Fruit fly (Drosophila melanogaster): ENCODE measurements around the gene CheB38b.

Gene CheB38b

dm6 chr2L:20849000-20849399 lies 31.9 kb upstream of the CheB38b start, which contains the start of gene CG14402:
Gene CG14402 (plus strand): TSS chr2L:20849300.
- TF ChIP-seq CG14655 (GFP tag; optimal IDR thresholded peaks at IDR 0.05) (no peak), EcR (GFP tag; optimal IDR thresholded peaks at IDR 0.05) (no peak), CG32121 (GFP tag; IDR thresholded peaks at IDR 0.05) (no peak), fd96Ca (GFP tag; IDR thresholded peaks at IDR 0.05) (no peak), CG8301 (tag; optimal IDR thresholded peaks at IDR 0.05) (no peak), CG12605 (GFP tag; IDR thresholded peaks at IDR 0.05) (no peak), Pif1B (GFP tag; optimal IDR thresholded peaks at IDR 0.05) (no peak), CG17806 (tag; optimal IDR thresholded peaks at IDR 0.05) (no peak), CG10348 (GFP tag; IDR thresholded peaks at IDR 0.05) (no peak), D1 (tag; optimal IDR thresholded peaks at IDR 0.05) (no peak), Pif1A (GFP tag; optimal IDR thresholded peaks at IDR 0.05) (no peak), CG15710 (tag; optimal IDR thresholded peaks at IDR 0.05) (no peak), rn (GFP tag; IDR thresholded peaks at IDR 0.05) (no peak), gl (tag; optimal IDR thresholded peaks at IDR 0.05) (no peak), Ets98B (GFP tag; IDR thresholded peaks at IDR 0.05) (no peak), CG13204 (GFP tag; optimal IDR thresholded peaks at IDR 0.05) (no peak), CG8159 (tag; optimal IDR thresholded peaks at IDR 0.05) (no peak), CG34367 (tag; optimal IDR thresholded peaks at IDR 0.05) (no peak)

- TF ChIP-seq D1 (tag; optimal IDR thresholded peaks at IDR 0.05) (no peak), Ets98B (GFP tag; IDR thresholded peaks at IDR 0.05) (peak; percentile 53; the same call in 1 of the 2 replicates), gl (tag; optimal IDR thresholded peaks at IDR 0.05) (no peak), CG4496 (GFP tag; IDR thresholded peaks at IDR 0.05) (peak; percentile 61; the same call in 1 of the 3 replicates), CG32121 (GFP tag; IDR thresholded peaks at IDR 0.05) (peak; percentile 66), CG12605 (GFP tag; IDR thresholded peaks at IDR 0.05) (no peak), CG8301 (tag; optimal IDR thresholded peaks at IDR 0.05) (peak; percentile 49), CG14655 (GFP tag; optimal IDR thresholded peaks at IDR 0.05) (peak; percentile 44), CG10348 (GFP tag; IDR thresholded peaks at IDR 0.05) (no peak)
These were observed 27.3 kb upstream of the CheB38b start for dm6 chr2L:20844381-20844780.

DNA sequence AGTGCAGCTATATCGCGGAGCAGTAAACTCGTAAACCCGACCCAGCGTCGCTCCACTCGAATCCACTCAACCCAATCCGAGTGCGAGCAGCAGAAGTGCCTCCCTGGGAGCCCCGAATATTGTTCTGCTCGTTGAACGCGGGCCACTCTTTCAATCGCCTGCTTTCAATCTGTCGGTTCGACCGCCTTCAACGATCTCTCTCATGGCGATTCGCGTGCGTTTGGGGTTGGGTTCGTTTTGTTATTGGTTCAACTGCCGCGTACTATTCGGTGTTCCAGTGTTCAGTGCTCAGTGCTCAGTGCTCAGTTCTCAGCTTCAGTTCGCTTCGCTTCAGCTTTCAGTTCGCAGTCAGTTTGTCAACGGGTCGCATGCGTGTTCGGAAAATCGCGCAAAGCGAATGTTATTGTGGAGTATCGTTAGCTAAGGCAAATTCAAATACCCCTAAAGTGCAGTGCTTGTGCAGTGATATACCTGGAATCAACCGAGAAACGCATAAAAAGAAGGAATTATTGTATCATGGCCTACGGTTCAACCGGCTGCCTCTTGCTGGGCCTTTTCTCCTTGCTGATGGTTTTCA lies 23.5 kb upstream of the CheB38b start, which contains the start of gene CG31676:
TSS of gene CG31676 (plus strand) at position 289 of the 577 bp plus-strand sequence.
- TF ChIP-seq gl (tag; optimal IDR thresholded peaks at IDR 0.05) = no peak
- no peak for TF ChIP-seq CG8301 (tag; optimal IDR thresholded peaks at IDR 0.05)
- no peak for TF ChIP-seq CG9948 (tag; optimal IDR thresholded peaks at IDR 0.05)
- no peak for TF ChIP-seq Snoo (tag; optimal IDR thresholded peaks at IDR 0.05)
- no peak for TF ChIP-seq Pif1B (GFP tag; optimal IDR thresholded peaks at IDR 0.05)
- TF ChIP-seq CG10348 (GFP tag; IDR thresholded peaks at IDR 0.05) = no peak
- no peak for TF ChIP-seq Pif1A (GFP tag; optimal IDR thresholded peaks at IDR 0.05)
- no peak for TF ChIP-seq CG15710 (tag; optimal IDR thresholded peaks at IDR 0.05)
- no peak for TF ChIP-seq CG14655 (GFP tag; optimal IDR thresholded peaks at IDR 0.05)
- TF ChIP-seq D1 (tag; optimal IDR thresholded peaks at IDR 0.05) = no peak
- no peak for TF ChIP-seq CG12605 (GFP tag; IDR thresholded peaks at IDR 0.05)
- no peak for TF ChIP-seq fd96Ca (GFP tag; IDR thresholded peaks at IDR 0.05)
- TF ChIP-seq CG4496 (GFP tag; IDR thresholded peaks at IDR 0.05) = no peak; the same call in 2 of the 3 replicates
- TF ChIP-seq CG13204 (GFP tag; optimal IDR thresholded peaks at IDR 0.05) = no peak
- no peak for TF ChIP-seq CG8159 (tag; optimal IDR thresholded peaks at IDR 0.05)

DNA sequence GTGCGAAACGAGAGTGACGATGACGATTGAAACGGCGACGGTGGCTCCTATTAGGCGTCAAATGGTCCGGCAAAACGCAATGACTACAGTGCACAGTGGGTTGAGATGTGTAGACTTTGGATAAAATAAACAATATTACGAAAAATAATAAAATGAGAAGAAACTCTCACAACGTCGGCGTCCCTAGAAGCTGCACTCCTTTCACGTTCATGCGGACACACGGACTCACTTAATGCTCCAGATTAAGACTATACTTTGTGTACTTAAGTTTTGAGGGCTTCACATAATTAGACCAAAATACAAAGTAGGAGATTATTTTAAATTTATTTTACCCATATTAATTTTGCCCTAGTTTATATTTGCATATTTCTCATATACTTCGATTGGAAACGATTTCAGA lies 22.9 kb upstream of the CheB38b start:
- TF ChIP-seq fd96Ca (GFP tag; IDR thresholded peaks at IDR 0.05) = peak; percentile 53; the same call in 2 of the 3 replicates
- TF ChIP-seq CG4496 (GFP tag; IDR thresholded peaks at IDR 0.05) = peak; percentile 56; the same call in 2 of the 3 replicates
- peak; percentile 42 for TF ChIP-seq Pif1A (GFP tag; optimal IDR thresholded peaks at IDR 0.05)
- TF ChIP-seq CG14655 (GFP tag; optimal IDR thresholded peaks at IDR 0.05) = peak; percentile 72
- TF ChIP-seq CG8301 (tag; optimal IDR thresholded peaks at IDR 0.05) = no peak
- no peak for TF ChIP-seq CG17806 (tag; optimal IDR thresholded peaks at IDR 0.05)
- TF ChIP-seq D1 (tag; optimal IDR thresholded peaks at IDR 0.05) = no peak

DNA sequence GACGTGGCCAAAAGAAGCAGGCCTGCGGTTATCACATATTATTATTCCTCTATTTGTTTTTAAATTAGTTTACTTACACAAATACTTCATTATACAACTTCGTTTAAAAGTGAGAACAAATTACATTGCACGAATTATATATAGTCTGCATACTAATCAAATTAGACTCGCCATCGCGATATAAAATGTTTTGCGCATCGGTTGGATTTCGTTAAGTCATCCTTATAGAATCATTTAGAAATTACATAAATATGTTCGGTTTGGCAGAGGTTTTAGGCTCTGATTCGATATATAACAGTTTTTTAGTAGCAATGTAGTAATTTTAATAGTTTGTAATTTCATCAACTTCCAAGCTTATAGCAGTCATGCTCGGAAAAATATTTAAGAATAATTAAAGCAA lies 20.8 kb upstream of the CheB38b start, which contains the start of gene Spn38F:
TSS of gene Spn38F (minus strand) at position 101 of the 400 bp plus-strand sequence.
- no peak for TF ChIP-seq Pif1B (GFP tag; optimal IDR thresholded peaks at IDR 0.05)
- no peak for TF ChIP-seq CG32121 (GFP tag; IDR thresholded peaks at IDR 0.05)
- no peak for TF ChIP-seq fd96Ca (GFP tag; IDR thresholded peaks at IDR 0.05)
- no peak for TF ChIP-seq CG8159 (tag; optimal IDR thresholded peaks at IDR 0.05)
- TF ChIP-seq CG12605 (GFP tag; IDR thresholded peaks at IDR 0.05) = no peak
- TF ChIP-seq CG13204 (GFP tag; optimal IDR thresholded peaks at IDR 0.05) = no peak
- TF ChIP-seq CG15710 (tag; optimal IDR thresholded peaks at IDR 0.05) = no peak
- TF ChIP-seq rn (GFP tag; IDR thresholded peaks at IDR 0.05) = no peak
- TF ChIP-seq D1 (tag; optimal IDR thresholded peaks at IDR 0.05) = no peak
- TF ChIP-seq Pif1A (GFP tag; optimal IDR thresholded peaks at IDR 0.05) = no peak
- TF ChIP-seq EcR (GFP tag; optimal IDR thresholded peaks at IDR 0.05) = no peak
- TF ChIP-seq gl (tag; optimal IDR thresholded peaks at IDR 0.05) = no peak
- no peak for TF ChIP-seq Snoo (tag; optimal IDR thresholded peaks at IDR 0.05)
- TF ChIP-seq CG9948 (tag; optimal IDR thresholded peaks at IDR 0.05) = no peak

- TF ChIP-seq CG8159 (tag; optimal IDR thresholded peaks at IDR 0.05) (no peak), Ets98B (GFP tag; IDR thresholded peaks at IDR 0.05) (no peak), EcR (GFP tag; optimal IDR thresholded peaks at IDR 0.05) (no peak), fd96Ca (GFP tag; IDR thresholded peaks at IDR 0.05) (no peak), CG13204 (GFP tag; optimal IDR thresholded peaks at IDR 0.05) (no peak), gl (tag; optimal IDR thresholded peaks at IDR 0.05) (no peak), CG17806 (tag; optimal IDR thresholded peaks at IDR 0.05) (no peak), CG14655 (GFP tag; optimal IDR thresholded peaks at IDR 0.05) (no peak)
These were observed 18.4 kb upstream of the CheB38b start, which contains the start of gene Oseg5 for dm6 chr2L:20835501-20835900. Gene Oseg5 (minus strand): TSS chr2L:20835840.

Data from whole organism, pupa.